Worm (Caenorhabditis elegans): ENCODE measurements around the gene nrf-5.

DNA sequence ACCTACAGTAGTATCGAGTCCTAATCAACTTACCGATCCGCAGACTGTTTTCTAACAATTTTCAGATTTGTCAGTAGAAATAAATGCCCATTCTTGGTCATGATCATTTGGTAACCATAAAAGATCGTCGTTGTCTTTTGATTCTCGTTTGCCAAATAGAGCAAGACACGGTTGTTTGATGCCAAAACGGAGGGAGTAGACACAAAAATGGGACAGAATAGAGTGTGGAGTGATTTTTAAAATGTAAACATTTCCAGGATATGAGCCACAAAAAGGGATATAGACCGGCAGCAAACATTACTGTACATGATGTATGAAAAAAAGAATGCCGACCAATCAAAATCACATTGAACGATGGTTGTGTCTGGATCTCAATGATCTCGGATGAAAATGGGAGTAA lies 11.2 kb upstream of the nrf-5 start, which contains the start of gene F55B12.2:
- TF ChIP-seq hmg-4 (GFP tag; optimal IDR thresholded peaks at IDR 0.05) (no peak), ama-1 (optimal IDR thresholded peaks at IDR 0.05) (no peak), ceh-13 (GFP tag; optimal IDR thresholded peaks at IDR 0.05) (no peak), ets-7 (tag; optimal IDR thresholded peaks at IDR 0.05) (no peak), aly-1 (tag; optimal IDR thresholded peaks at IDR 0.05) (no peak)
